Fruit fly (Drosophila melanogaster) whole organism, embryonic: Measurements from ENCODE around the gene CG13144.

Source experiments
- Asciz ChIP-seq: fragments of 200-800 bp; sonication (Bioruptor generic); optimal IDR thresholded peaks from 2 replicates; lab custom pipeline; 2017; ENCODE audit warnings: missing biosample characterization, mild to moderate bottlenecking, missing genetic modification characterization, missing genetic modification reagents
- Bdp1 ChIP-seq: fragments of 200-800 bp; sonication (Bioruptor generic); optimal IDR thresholded peaks from 3 replicates; lab custom pipeline; 2016; ENCODE audit warnings: missing biosample characterization, missing genetic modification characterization
- CG10147 ChIP-seq: fragments of 200-800 bp; sonication (Bioruptor generic); optimal IDR thresholded peaks from 2 replicates; lab custom pipeline; 2019; ENCODE audit warnings: missing biosample characterization, mild to moderate bottlenecking, missing genetic modification characterization, moderate library complexity
- CG10321 ChIP-seq: fragments of 200-800 bp; sonication (Bioruptor generic); IDR thresholded peaks from 2 replicates; pipeline ENCODE4 v1.3.6; 2022; ENCODE audit warnings: missing biosample characterization, missing genetic modification characterization
- CG1233 ChIP-seq: fragments of 200-800 bp; sonication (Bioruptor generic); optimal IDR thresholded peaks from 4 replicates; lab custom pipeline; 2018; ENCODE audit warnings: missing biosample characterization, mild to moderate bottlenecking, missing genetic modification characterization
- CG12769 ChIP-seq: fragments of 200-800 bp; sonication (Bioruptor generic); optimal IDR thresholded peaks from 2 replicates; lab custom pipeline; 2019; ENCODE audit warnings: missing biosample characterization, mild to moderate bottlenecking, missing genetic modification characterization, moderate library complexity
- CG13775 ChIP-seq: fragments of 200-800 bp; sonication (Bioruptor generic); optimal IDR thresholded peaks from 3 replicates; lab custom pipeline; 2017; ENCODE audit warnings: missing biosample characterization, mild to moderate bottlenecking, missing genetic modification characterization
- CG17328 ChIP-seq: fragments of 200-800 bp; sonication (Bioruptor generic); IDR thresholded peaks from 2 replicates; pipeline ENCODE4 v1.3.6; 2022; ENCODE audit warnings: missing biosample characterization, missing genetic modification characterization
- CG17359 ChIP-seq: fragments of 200-800 bp; sonication (Bioruptor generic); optimal IDR thresholded peaks from 3 replicates; lab custom pipeline; 2018; ENCODE audit warnings: missing biosample characterization, mild to moderate bottlenecking, missing genetic modification characterization, moderate library complexity
- CG1792 ChIP-seq: fragments of 200-800 bp; sonication (Bioruptor generic); optimal IDR thresholded peaks from 2 replicates; lab custom pipeline; 2016; ENCODE audit warnings: missing biosample characterization, missing genetic modification characterization
- CG2202 ChIP-seq: fragments of 200-800 bp; sonication (Bioruptor generic); optimal IDR thresholded peaks from 2 replicates; lab custom pipeline; 2018; ENCODE audit warnings: missing biosample characterization, mild to moderate bottlenecking, missing genetic modification characterization
- CG30431 ChIP-seq: fragments of 200-800 bp; sonication (Bioruptor generic); optimal IDR thresholded peaks from 2 replicates; lab custom pipeline; 2017; ENCODE audit warnings: missing biosample characterization, missing genetic modification characterization
- CG34376 ChIP-seq: fragments of 200-800 bp; sonication (Bioruptor generic); optimal IDR thresholded peaks from 2 replicates; lab custom pipeline; 2018; ENCODE audit warnings: missing biosample characterization, mild to moderate bottlenecking, missing genetic modification characterization
- CG4424 ChIP-seq: fragments of 200-800 bp; sonication (Bioruptor generic); optimal IDR thresholded peaks from 3 replicates; lab custom pipeline; 2016; ENCODE audit warnings: missing biosample characterization, missing genetic modification characterization
- CG6175 ChIP-seq: fragments of 200-800 bp; sonication (Bioruptor generic); IDR thresholded peaks from 3 replicates; pipeline ENCODE4 v1.3.6; 2022; ENCODE audit warnings: missing biosample characterization, missing genetic modification characterization
- CG6683 ChIP-seq: fragments of 200-800 bp; sonication (Bioruptor generic); optimal IDR thresholded peaks from 2 replicates; lab custom pipeline; 2017; ENCODE audit warnings: missing biosample characterization, mild to moderate bottlenecking, missing genetic modification characterization, missing genetic modification reagents
- CG7556 ChIP-seq: fragments of 200-800 bp; sonication (Bioruptor generic); optimal IDR thresholded peaks from 2 replicates; lab custom pipeline; 2017; ENCODE audit warnings: missing biosample characterization, mild to moderate bottlenecking, missing genetic modification characterization
- CG8478 ChIP-seq: fragments of >200 bp; optimal IDR thresholded peaks from 2 replicates; lab custom pipeline; 2018
- CG8924 ChIP-seq: fragments of 200-800 bp; optimal IDR thresholded peaks from 3 replicates; lab custom pipeline; 2019; ENCODE audit warnings: missing biosample characterization, mild to moderate bottlenecking, missing genetic modification characterization, moderate library complexity
- CG9437 ChIP-seq: fragments of 200-800 bp; sonication (Bioruptor generic); optimal IDR thresholded peaks from 2 replicates; lab custom pipeline; 2018; ENCODE audit warnings: missing biosample characterization, mild to moderate bottlenecking, missing genetic modification characterization
- CG9727 ChIP-seq: fragments of 200-800 bp; sonication (Bioruptor generic); optimal IDR thresholded peaks from 3 replicates; lab custom pipeline; 2017; ENCODE audit warnings: missing biosample characterization, mild to moderate bottlenecking, missing genetic modification characterization
- Dll ChIP-seq: fragments of 200-800 bp; sonication (Bioruptor generic); IDR thresholded peaks from 4 replicates; pipeline ENCODE4 v1.3.6; 2022; ENCODE audit warnings: missing biosample characterization, missing genetic modification characterization; ENCODE audit not compliant: partially characterized antibody
- Ets65A ChIP-seq: fragments of 200-800 bp; sonication (Bioruptor generic); peaks from one replicate; lab custom pipeline; 2016; ENCODE audit warnings: missing biosample characterization, missing genetic modification characterization
- H15 ChIP-seq: fragments of 200-800 bp; sonication (Bioruptor generic); IDR thresholded peaks from 3 replicates; pipeline ENCODE4 v1.3.6; 2022; ENCODE audit warnings: missing biosample characterization, missing genetic modification characterization
- HLH4C ChIP-seq: fragments of 200-800 bp; sonication (Bioruptor generic); IDR thresholded peaks from 3 replicates; pipeline ENCODE4 v1.3.6; 2022; ENCODE audit warnings: missing biosample characterization, missing genetic modification characterization; ENCODE audit not compliant: partially characterized antibody
- Hmx ChIP-seq: fragments of 200-800 bp; sonication (Bioruptor generic); optimal IDR thresholded peaks from 2 replicates; lab custom pipeline; 2016; ENCODE audit warnings: missing biosample characterization, missing genetic modification characterization
- NfI ChIP-seq: fragments of 200-800 bp; sonication (Bioruptor generic); optimal IDR thresholded peaks from 3 replicates; lab custom pipeline; 2018; ENCODE audit warnings: missing biosample characterization, mild to moderate bottlenecking, missing genetic modification characterization, moderate library complexity
- Oli ChIP-seq: fragments of 200-800 bp; sonication (Bioruptor generic); optimal IDR thresholded peaks from 2 replicates; lab custom pipeline; 2018; ENCODE audit warnings: missing biosample characterization, mild to moderate bottlenecking, missing genetic modification characterization, moderate library complexity
- Sry-β ChIP-seq: fragments of 200-800 bp; sonication (Bioruptor generic); optimal IDR thresholded peaks from 2 replicates; lab custom pipeline; 2018; ENCODE audit warnings: missing biosample characterization, mild to moderate bottlenecking, missing genetic modification characterization, moderate library complexity
- Vsx1 ChIP-seq: fragments of 200-800 bp; sonication (Bioruptor generic); optimal IDR thresholded peaks from 2 replicates; lab custom pipeline; 2017; ENCODE audit warnings: missing biosample characterization, mild to moderate bottlenecking, missing genetic modification characterization, missing genetic modification reagents
- YL-1 ChIP-seq: fragments of 200-800 bp; sonication (Bioruptor generic); optimal IDR thresholded peaks from 3 replicates; lab custom pipeline; 2017; ENCODE audit warnings: missing biosample characterization, mild to moderate bottlenecking, missing genetic modification characterization
- bab2 ChIP-seq: fragments of 200-800 bp; sonication (Bioruptor generic); optimal IDR thresholded peaks from 2 replicates; lab custom pipeline; 2016; ENCODE audit warnings: missing biosample characterization, missing genetic modification characterization
- bigmax ChIP-seq: fragments of 200-800 bp; sonication (Bioruptor generic); optimal IDR thresholded peaks from 2 replicates; lab custom pipeline; 2018; ENCODE audit warnings: missing biosample characterization, mild to moderate bottlenecking, missing genetic modification characterization
- bsh ChIP-seq, 2 experiments: fragments of 200-800 bp; sonication (Bioruptor generic); optimal IDR thresholded peaks; 2 replicates each; lab custom pipeline; 2017 to 2018; ENCODE audit warnings: mild to moderate bottlenecking in 2 of 2, missing biosample characterization in 2 of 2, missing genetic modification characterization in 2 of 2, moderate library complexity in 1 of 2
- btn ChIP-seq: fragments of 200-800 bp; sonication (Bioruptor generic); optimal IDR thresholded peaks from 2 replicates; lab custom pipeline; 2016; ENCODE audit warnings: missing biosample characterization, missing genetic modification characterization
- emc ChIP-seq: fragments of 200-800 bp; sonication (Bioruptor generic); optimal IDR thresholded peaks from 2 replicates; lab custom pipeline; 2016; ENCODE audit warnings: missing biosample characterization, missing genetic modification characterization
- fd102C ChIP-seq: fragments of 200-800 bp; sonication (Bioruptor generic); optimal IDR thresholded peaks from 2 replicates; lab custom pipeline; 2018; ENCODE audit warnings: missing biosample characterization, mild to moderate bottlenecking, missing genetic modification characterization, moderate library complexity
- gce ChIP-seq: fragments of 200-800 bp; sonication (Bioruptor generic); IDR thresholded peaks from 3 replicates; pipeline ENCODE4 v1.3.6; 2022; ENCODE audit warnings: missing biosample characterization, missing genetic modification characterization
- grn ChIP-seq: fragments of 200-800 bp; sonication (Bioruptor generic); optimal IDR thresholded peaks from 3 replicates; lab custom pipeline; 2017; ENCODE audit warnings: missing biosample characterization, missing genetic modification characterization
- gsb-n ChIP-seq: fragments of 200-800 bp; sonication (Bioruptor generic); optimal IDR thresholded peaks from 3 replicates; lab custom pipeline; 2018; ENCODE audit warnings: missing biosample characterization, mild to moderate bottlenecking, missing genetic modification characterization
- gt ChIP-seq: fragments of 200-800 bp; sonication (Bioruptor generic); IDR thresholded peaks from 2 replicates; pipeline ENCODE4 v1.3.6; 2022; ENCODE audit warnings: missing biosample characterization, missing genetic modification characterization
- hth ChIP-seq: fragments of >200 bp; optimal IDR thresholded peaks from 2 replicates; lab custom pipeline; 2017; ENCODE audit warnings: inconsistent platforms
- jumu ChIP-seq: fragments of 200-800 bp; sonication (Bioruptor generic); optimal IDR thresholded peaks from 3 replicates; lab custom pipeline; 2016; ENCODE audit warnings: missing biosample characterization, missing genetic modification characterization
- lbe ChIP-seq: fragments of 200-800 bp; sonication (Bioruptor generic); optimal IDR thresholded peaks from 2 replicates; lab custom pipeline; 2016; ENCODE audit warnings: missing biosample characterization, mild to moderate bottlenecking, missing genetic modification characterization
- luna ChIP-seq: fragments of 200-800 bp; sonication (Bioruptor generic); optimal IDR thresholded peaks from 2 replicates; lab custom pipeline; 2016; ENCODE audit warnings: missing biosample characterization, missing genetic modification characterization
- nom ChIP-seq: fragments of 200-800 bp; sonication (Bioruptor generic); optimal IDR thresholded peaks from 2 replicates; lab custom pipeline; 2017; ENCODE audit warnings: missing biosample characterization, missing genetic modification characterization, mild to moderate bottlenecking, moderate library complexity, missing genetic modification reagents
- psq ChIP-seq: fragments of 200-800 bp; sonication (Bioruptor generic); optimal IDR thresholded peaks from 2 replicates; lab custom pipeline; 2017; ENCODE audit warnings: missing biosample characterization, missing genetic modification characterization
- repo ChIP-seq: fragments of 200-800 bp; sonication (Bioruptor generic); optimal IDR thresholded peaks from 2 replicates; lab custom pipeline; 2016; ENCODE audit warnings: missing biosample characterization, missing genetic modification characterization
- ro ChIP-seq: fragments of 200-800 bp; sonication (Bioruptor generic); IDR thresholded peaks from 2 replicates; pipeline ENCODE4 v1.3.6; 2022; ENCODE audit warnings: missing biosample characterization, missing genetic modification characterization
- shn ChIP-seq: fragments of 200-800 bp; sonication (Bioruptor generic); optimal IDR thresholded peaks from 3 replicates; lab custom pipeline; 2016; ENCODE audit warnings: missing biosample characterization, missing genetic modification characterization
- tgo ChIP-seq: fragments of 200-800 bp; sonication (Bioruptor generic); IDR thresholded peaks from 3 replicates; pipeline ENCODE4 v1.3.6; 2022; ENCODE audit warnings: missing biosample characterization, missing genetic modification characterization

CG13144 gene

dm6 chr2L:10497106-10497800 is 6.0 kb upstream of the CG13144 start:
- no peak for TF ChIP-seq fd102C
- no peak for TF ChIP-seq YL-1 (GFP tag; lab: Kevin White, UChicago)
- peak; percentile 91 for TF ChIP-seq Ets65A
- no peak for TF ChIP-seq Oli (tag; lab: Kevin White, UChicago)
- no peak for TF ChIP-seq CG7556 (GFP tag; lab: Kevin White, UChicago)
- TF ChIP-seq jumu (GFP tag; lab: Kevin White, UChicago), result no peak
- TF ChIP-seq CG12769 (tag; lab: Kevin White, UChicago), result no peak
- no peak for TF ChIP-seq CG6175
- no peak for TF ChIP-seq btn (GFP tag; lab: Kevin White, UChicago)
- no peak for TF ChIP-seq CG8478 (lab: Kevin White, UChicago)
- no peak for TF ChIP-seq CG10321 (GFP tag; lab: Robert Waterston, UW)
- TF ChIP-seq CG10147, result no peak
- no peak for TF ChIP-seq nom
- peak; percentile 23 for TF ChIP-seq CG9727 (GFP tag; lab: Kevin White, UChicago)
- TF ChIP-seq shn (GFP tag; lab: Kevin White, UChicago), result no peak
- TF ChIP-seq CG2202 (tag; lab: Kevin White, UChicago), result peak; percentile 22
- no peak for TF ChIP-seq psq
- no peak for TF ChIP-seq CG13775
- peak in 1 of 2 experiments; percentile 63 for TF ChIP-seq bsh (GFP tag; optimal IDR thresholded peaks at IDR 0.05; lab: Kevin White, UChicago)
- TF ChIP-seq HLH4C, result no peak
- TF ChIP-seq Sry-β, result no peak
- no peak for TF ChIP-seq Dll (GFP tag; lab: Robert Waterston, UW)
- peak; percentile 15 for TF ChIP-seq CG1233 (GFP tag; lab: Kevin White, UChicago)
- no peak for TF ChIP-seq luna (GFP tag; lab: Kevin White, UChicago)
- no peak for TF ChIP-seq bigmax (GFP tag; lab: Kevin White, UChicago)
- no peak for TF ChIP-seq emc (GFP tag; lab: Kevin White, UChicago)
- peak; percentile 20 for TF ChIP-seq CG17359 (tag; lab: Kevin White, UChicago)
- no peak for TF ChIP-seq Bdp1 (GFP tag; lab: Kevin White, UChicago)
- TF ChIP-seq CG9437 (GFP tag; lab: Kevin White, UChicago), result no peak
- TF ChIP-seq repo, result no peak
- TF ChIP-seq tgo (GFP tag; lab: Robert Waterston, UW), result no peak
- TF ChIP-seq CG4424 (GFP tag; lab: Kevin White, UChicago), result no peak
- TF ChIP-seq CG1792 (GFP tag; lab: Kevin White, UChicago), result peak; percentile 14
- no peak for TF ChIP-seq NfI (GFP tag; lab: Kevin White, UChicago)
- no peak for TF ChIP-seq hth
- TF ChIP-seq gce (GFP tag; lab: Robert Waterston, UW), result no peak
- TF ChIP-seq Hmx (GFP tag; lab: Kevin White, UChicago), result no peak
- peak; percentile 15; the same call in 1 of the 2 replicates for TF ChIP-seq CG17328 (GFP tag; lab: Robert Waterston, UW)
- peak; percentile 25 for TF ChIP-seq Vsx1 (GFP tag; lab: Kevin White, UChicago)
- TF ChIP-seq ro (GFP tag; lab: Robert Waterston, UW), result no peak
- TF ChIP-seq Asciz, result peak; percentile 65
- TF ChIP-seq H15, result no peak
- TF ChIP-seq CG6683, result no peak
- TF ChIP-seq CG34376 (GFP tag; lab: Kevin White, UChicago), result no peak
- TF ChIP-seq bab2, result peak; percentile 52
- no peak for TF ChIP-seq CG8924 (tag; lab: Kevin White, UChicago)
- peak; percentile 36 for TF ChIP-seq gsb-n (tag; lab: Kevin White, UChicago)
- TF ChIP-seq gt, result no peak
- TF ChIP-seq lbe (GFP tag; lab: Kevin White, UChicago), result no peak
- no peak for TF ChIP-seq grn (GFP tag; lab: Kevin White, UChicago)
- no peak for TF ChIP-seq CG30431
